Fruit fly (Drosophila melanogaster) Kc167 (cell line): ENCODE results near the gene CG7728.

Source experiments
- Myc ChIP-seq: fragments of >200 bp; optimal IDR thresholded peaks from 2 replicates; lab custom pipeline; 2017; ENCODE audit warnings: missing external identifiers
- Sin3A ChIP-seq: fragments of >200 bp; optimal IDR thresholded peaks from 2 replicates; lab custom pipeline; 2018; ENCODE audit warnings: missing external identifiers
- h ChIP-seq: fragments of >200 bp; optimal IDR thresholded peaks from 3 replicates; lab custom pipeline; 2018; ENCODE audit warnings: missing external identifiers
- insv ChIP-seq: fragments of >200 bp; optimal IDR thresholded peaks from 3 replicates; lab custom pipeline; 2018; ENCODE audit warnings: missing external identifiers
- psq ChIP-seq: fragments of >200 bp; optimal IDR thresholded peaks from 2 replicates; lab custom pipeline; 2017; ENCODE audit warnings: missing external identifiers
- ttk ChIP-seq: sonication (Bioruptor generic); optimal IDR thresholded peaks from 2 replicates; lab custom pipeline; 2017; ENCODE audit warnings: missing external identifiers

DNA sequence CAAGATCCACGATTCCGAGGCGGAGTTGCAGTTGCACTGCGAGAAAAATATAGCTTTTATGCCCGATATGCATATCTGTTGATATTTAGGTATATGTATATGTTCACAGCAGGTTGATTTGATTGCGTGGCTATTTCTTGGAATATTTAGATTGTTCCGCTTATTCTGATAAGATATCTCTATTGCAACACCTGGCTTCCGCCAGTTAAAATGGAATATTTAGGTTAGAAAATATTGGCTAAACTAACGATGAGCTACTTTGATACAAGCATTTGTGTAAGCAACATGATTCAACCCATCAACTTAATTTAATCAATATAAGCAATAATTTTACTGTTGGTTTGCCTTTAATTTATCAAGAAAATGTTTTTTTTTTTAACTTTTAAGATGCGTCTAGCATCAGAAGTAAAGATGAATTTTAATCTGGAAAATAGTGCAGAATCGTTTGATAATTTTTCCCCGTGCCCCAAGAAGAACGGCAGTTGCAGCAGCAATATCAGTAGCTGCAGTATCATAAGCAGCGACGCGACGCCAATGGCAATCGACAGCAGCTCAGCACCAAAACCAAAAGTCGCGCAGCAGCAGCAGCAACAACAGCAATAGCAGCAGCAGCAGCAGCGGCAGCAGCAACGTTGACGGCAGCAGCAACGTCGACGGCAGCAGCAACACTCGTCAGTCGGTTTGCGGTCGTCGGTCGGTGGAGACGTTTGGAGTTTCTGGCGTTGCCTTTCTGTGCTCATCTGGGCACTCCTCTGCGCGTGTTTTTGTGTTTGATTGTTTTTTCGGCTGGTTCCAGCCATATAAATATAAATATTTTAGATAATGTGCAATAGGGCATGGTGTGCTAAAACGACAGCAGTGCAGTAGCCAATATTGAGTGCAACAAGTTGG lies 40.5 kb upstream of the CG7728 start:
- TF ChIP-seq psq (lab: Kevin White, UChicago), result no peak
- TF ChIP-seq Myc (lab: Kevin White, UChicago), result no peak
- no peak for TF ChIP-seq Sin3A (lab: Kevin White, UChicago)
- TF ChIP-seq insv (lab: Kevin White, UChicago), result no peak
- TF ChIP-seq h (lab: Kevin White, UChicago), result no peak
- no peak for TF ChIP-seq ttk (lab: Kevin White, UChicago)
